Worm (Caenorhabditis elegans): ENCODE data around the gene rps-29.

DNA sequence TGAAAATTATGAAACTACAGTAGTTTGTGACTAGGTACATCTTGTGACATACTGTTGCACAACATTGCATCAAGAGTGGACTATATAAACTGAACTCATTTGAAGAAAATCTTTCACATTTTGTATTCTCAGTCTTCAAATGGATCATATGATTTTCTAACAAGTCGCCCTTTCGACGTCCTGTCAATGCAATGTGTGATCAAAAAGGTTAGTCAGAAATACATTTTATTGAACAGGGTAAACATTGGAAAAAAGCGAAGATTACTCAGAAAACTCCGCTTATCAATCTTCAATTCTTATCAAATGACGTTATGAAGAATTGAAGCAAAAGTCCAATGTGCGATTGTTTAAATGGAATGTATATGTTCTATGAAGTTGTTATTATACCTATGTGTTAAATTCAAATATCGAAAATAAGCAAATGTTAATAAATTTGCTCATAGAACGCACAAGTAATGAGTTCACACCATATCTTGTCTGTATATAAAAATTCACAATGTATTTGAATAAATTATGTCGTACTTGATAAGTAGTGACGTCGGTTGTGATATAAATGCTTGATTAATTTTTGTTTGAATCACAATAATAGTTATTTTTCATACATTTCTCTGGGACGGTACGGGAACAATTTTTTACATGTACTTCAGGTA is 38.9 kb downstream of the rps-29 start, which contains the start of gene zip-2:
- TF ChIP-seq ztf-11 (tag; optimal IDR thresholded peaks at IDR 0.05) (no peak), unc-120 (tag; optimal IDR thresholded peaks at IDR 0.05; ENCODE audit: poor library complexity, severe bottlenecking) (no peak), nhr-12 (tag; optimal IDR thresholded peaks at IDR 0.05) (no peak), blmp-1 (tag; optimal IDR thresholded peaks at IDR 0.05) (no peak)

Measured in whole organism, mixed stage, embryonic.